Fruit fly (Drosophila melanogaster) Kc167 (cell line): ENCODE measurements around the gene AlaRS.

Experiments
- h ChIP-seq: fragments of >200 bp; optimal IDR thresholded peaks from 3 replicates; lab custom pipeline; 2018; ENCODE audit warnings: missing external identifiers
- ttk ChIP-seq: sonication (Bioruptor generic); optimal IDR thresholded peaks from 2 replicates; lab custom pipeline; 2017; ENCODE audit warnings: missing external identifiers

DNA sequence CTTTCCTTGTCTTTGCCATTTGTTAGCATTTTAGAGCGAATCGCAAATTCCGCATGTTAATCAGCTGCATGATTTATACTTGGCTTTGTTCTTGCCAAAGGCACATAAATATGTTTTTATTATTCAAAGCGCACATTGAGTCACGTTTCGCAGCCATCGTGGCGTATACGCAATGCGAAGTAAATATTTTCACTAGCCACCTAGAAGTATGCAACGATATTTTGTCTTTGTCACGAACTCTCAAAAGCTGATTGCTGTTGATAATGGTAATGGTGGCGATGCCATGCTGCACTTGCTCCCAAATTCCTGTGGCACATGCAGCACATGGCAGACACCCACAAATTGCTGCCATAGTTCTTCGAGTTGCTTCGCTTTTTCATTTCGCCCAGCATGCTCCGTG is 46.9 kb downstream of the AlaRS start:
- no peak for TF ChIP-seq h (lab: Kevin White, UChicago)
- TF ChIP-seq ttk (lab: Kevin White, UChicago) = no peak
